Fruit fly (Drosophila melanogaster) ovary, adult (tissue): ENCODE measurements around the gene Pif1B.

Experiments used
- CG17801 ChIP-seq: fragments of 200-800 bp; optimal IDR thresholded peaks from 2 replicates; lab custom pipeline; 2019; ENCODE audit warnings: missing biosample characterization, mild to moderate bottlenecking, missing genetic modification characterization, moderate library complexity; ENCODE audit not compliant: partially characterized antibody

Pif1B gene

DNA sequence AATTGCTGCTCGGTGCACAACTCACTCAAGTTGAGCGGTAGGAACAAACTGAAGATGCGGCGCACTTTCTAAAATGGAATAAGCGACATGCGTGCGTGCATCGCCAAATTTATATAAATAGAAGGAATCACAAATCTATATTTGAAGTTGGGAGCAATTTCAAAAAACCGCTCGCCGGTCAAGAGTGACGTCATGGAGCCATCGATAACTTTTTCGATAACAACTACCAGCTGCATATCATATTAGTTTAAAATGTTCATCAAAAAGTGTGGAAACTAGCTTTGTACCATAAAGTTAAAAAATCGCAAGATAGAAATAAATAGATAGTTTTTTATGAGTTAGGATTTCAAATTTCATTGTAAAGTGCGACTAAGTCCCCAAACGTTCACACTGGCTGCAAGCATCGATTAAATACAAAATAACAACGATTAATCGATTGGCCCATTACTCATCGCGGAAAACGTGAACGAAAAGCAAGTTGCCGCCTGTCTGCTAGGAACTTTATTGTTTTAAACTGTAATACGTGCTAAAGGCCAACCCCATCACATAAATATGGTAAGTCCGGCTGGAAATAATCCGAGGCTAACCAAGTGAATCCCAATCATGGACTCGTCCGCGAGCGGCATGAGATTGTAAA, at the start of gene Pif1B, which contains the start of the genes Pif1A and CCT7:
Gene Pif1B, minus strand, starts transcription at position 51 of the 637 bp plus-strand sequence.
Gene Pif1A, minus strand, starts transcription at position 51 of the 637 bp plus-strand sequence.
Gene CCT7, plus strand, starts transcription at position 439 of the 637 bp plus-strand sequence.
- TF ChIP-seq CG17801 (GFP tag; lab: Kevin White, UChicago): no peak

DNA sequence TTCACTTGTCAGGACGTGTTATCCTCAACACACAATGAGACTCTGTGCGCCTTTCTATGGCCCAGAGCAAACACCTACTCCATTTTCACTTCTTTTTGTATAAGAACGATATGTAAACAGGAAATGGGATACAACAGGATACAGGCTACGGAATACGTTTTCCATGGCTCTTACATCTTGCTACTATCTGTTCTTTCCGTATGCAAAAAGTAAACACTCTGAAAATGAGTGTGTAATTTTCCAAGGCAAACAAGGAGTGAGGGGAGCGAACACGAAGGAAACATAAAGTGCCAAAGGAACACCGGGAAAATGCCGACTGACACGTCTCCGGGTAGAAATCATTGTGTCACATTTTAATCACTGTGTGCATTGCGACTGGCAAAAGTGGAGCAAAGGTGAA, 49.6 kb upstream of the Pif1B start:
- TF ChIP-seq CG17801 (GFP tag; lab: Kevin White, UChicago): no peak

DNA sequence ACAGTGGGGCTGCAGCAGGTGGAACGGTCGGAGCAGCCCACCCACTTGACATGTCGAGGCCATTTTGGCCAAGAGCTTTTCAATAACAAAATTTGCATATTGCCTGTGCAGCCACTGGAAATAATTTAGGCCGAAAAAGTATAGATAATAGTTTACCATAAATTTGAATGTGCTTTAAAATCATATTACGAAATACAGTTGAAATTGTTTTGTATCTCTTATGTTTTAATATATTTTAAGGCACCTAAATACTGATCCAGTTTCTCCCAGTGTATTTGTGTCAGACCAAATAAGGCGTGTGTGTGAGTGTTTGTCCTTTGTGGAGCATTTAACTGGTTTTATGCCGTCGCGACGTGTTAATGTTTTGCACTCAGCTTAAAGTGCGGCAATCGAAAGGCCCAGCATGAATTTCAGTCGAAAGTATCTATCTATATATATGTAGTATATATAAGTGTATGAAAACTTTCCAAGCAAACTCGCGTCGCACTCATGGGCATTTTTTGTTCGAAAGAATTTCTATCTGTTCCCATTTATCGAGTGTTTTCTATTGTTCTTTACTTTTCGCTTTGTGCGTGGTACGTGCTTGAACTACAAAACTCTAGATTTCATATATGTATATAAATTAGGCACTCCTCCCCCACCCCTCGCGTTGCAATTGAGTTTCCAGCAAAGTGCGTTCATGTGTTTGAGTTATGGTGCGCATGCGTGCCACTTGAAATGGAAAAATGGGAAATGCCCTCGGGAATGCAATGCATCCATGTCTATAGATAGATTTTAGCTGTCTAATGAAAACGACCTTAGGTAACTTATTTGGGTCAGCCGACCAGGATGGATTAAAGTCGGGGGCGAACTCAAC, 48.6 kb upstream of the Pif1B start:
- TF ChIP-seq CG17801 (GFP tag; lab: Kevin White, UChicago): no peak

DNA sequence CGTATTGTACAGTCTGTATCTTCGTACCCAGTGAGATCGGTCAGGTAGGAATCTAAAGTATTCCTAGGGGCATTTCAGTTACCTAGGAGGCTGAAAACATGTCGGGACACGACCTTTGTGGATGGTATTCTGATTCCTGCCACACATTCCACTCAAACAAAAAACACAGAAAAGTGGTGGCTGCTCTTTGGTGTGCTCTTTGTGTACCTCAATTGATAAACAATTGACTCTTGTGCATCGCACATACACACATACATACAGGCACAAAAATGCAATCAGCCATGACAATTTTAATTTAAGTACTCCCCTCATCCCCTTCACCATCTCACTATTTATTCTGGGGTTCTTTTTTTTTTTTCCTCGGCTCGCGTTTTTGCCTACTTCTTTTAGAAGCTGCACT, 47.2 kb upstream of the Pif1B start:
- TF ChIP-seq CG17801 (GFP tag; lab: Kevin White, UChicago): no peak

DNA sequence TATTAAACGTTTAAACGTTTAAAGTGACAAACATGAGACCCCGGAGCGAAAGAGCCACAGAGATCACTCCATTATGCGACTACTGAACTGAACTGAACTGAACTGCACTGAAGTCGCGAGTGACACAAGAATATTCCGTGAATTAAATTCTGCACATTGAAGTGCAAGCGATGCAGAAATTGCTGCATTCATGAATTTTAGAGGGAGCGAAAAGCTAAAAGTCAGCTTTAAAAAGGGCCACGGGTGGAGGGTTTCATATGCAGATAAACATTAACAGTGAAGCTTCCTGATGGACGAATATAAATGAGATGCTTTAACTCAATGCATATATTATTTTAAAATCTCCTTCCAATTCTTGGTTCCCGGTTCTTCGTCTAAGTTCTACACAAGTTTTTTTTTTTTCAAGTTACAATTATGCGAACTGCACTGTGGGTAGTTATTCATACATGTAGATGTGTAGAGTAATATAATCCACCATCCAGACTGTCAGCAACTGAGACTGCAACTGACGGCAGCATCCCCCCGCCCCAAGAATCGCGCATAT, 46.2 kb upstream of the Pif1B start:
- TF ChIP-seq CG17801 (GFP tag; lab: Kevin White, UChicago): peak; percentile 43

DNA sequence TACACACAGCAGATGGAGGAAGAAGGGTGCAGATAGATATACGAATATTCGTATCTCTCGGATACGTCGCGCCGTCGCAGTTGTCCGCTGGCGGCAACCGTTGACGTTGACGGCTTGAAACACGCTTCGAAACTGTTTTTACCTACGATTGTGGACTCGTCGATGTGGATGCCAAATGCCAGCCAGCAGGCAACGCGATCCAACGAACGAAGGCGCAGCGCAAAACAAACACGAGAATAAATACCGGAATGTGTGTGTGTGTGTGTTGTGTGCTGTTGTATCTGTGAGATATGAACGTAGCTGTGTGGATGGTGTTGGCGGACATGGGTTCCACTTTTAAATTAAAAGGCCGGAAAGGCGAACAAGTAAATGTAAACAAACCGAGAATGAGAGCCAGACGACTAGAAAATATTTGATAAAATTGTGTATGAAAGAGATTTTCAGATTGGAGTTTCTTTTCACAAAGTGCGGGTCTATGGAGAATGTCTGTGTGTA, 45.2 kb upstream of the Pif1B start:
- TF ChIP-seq CG17801 (GFP tag; lab: Kevin White, UChicago): peak; percentile 30

DNA sequence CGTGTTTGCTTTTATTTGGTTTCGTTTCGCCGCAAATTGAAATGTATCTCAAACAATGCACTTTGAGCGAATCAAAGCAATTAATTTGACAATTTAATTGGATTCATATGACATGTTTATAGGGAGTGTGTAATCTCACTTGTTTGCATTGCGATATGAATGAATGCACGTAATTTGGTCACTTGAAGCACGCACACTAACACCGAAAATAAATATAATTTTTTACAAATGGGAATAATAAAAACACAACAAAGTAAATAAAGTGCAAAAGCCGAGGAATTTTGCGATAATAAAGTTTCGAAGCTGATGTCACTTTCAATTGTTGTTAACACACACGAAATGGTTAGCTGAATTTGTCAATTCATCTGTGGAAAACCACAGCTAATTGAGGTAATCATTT, 44.0 kb upstream of the Pif1B start:
- TF ChIP-seq CG17801 (GFP tag; lab: Kevin White, UChicago): no peak

DNA sequence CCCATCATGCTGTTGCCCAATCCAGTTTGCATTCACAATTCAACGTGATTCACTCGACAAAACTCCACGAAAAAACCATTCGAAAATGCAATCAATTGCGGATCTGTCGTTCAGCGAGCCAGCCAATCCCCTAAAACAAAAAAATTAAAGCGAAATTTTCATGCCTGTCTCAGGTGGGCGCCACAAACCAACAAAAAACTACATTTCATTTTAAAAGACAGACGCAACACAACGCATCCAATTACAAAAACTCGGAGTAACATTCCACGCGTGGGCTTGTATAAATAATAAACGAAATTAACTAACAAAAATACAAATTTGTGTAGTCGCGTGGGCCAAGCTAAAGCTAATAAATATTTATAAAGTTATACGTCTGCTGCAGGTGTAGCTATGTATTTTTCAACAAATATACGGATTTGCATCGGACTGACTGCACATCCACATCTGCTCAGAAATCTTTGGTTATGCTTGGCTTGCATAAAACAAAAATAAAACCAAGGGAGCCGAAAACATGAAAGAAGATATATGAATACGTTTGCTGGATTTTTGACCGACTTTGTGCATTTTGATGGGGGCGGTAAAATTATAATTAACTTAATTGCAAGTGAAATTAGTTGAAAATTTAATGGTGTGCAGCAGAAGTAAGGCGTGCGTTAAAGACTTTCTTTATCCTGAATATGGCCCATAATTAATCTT, 43.1 kb upstream of the Pif1B start:
- TF ChIP-seq CG17801 (GFP tag; lab: Kevin White, UChicago): no peak

DNA sequence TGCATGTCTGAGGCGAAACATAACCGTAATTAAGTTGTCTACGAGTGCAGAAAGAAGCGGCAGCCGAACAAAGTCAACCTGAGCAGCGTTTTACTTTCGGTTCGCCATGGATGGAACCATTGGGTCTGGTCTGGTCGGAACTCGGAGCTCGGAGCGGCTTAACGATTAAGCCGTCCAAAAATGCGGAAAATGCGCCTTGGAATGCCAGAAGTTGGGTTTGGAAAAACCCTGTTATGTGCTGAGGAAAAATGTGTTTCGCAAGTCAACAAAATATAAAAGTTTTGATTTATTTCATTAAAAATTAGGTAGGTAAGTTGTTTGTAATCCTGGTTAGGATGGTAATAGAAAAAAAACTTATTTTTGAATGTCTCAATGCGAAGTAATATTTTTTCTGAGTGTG, 40.6 kb upstream of the Pif1B start:
- TF ChIP-seq CG17801 (GFP tag; lab: Kevin White, UChicago): no peak

DNA sequence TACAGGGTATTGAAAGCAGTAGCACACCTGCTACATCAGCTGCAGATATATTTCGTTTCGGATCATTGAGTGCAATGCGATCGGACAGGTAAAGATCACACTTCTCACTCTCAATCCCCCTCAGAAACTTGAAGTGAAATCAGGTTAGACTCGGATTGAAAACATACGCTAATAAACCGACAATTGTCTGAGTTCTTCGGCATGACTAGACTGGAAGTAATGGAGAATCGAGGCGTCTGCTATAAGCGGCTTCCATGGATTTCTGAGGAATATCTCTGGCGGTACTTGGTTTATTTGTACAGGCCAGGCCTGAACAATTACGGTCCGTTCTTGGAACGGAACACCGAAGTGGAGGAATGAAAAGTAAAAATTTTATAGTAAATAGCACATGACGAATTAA, 40.1 kb upstream of the Pif1B start:
- no peak for TF ChIP-seq CG17801 (GFP tag; lab: Kevin White, UChicago)

DNA sequence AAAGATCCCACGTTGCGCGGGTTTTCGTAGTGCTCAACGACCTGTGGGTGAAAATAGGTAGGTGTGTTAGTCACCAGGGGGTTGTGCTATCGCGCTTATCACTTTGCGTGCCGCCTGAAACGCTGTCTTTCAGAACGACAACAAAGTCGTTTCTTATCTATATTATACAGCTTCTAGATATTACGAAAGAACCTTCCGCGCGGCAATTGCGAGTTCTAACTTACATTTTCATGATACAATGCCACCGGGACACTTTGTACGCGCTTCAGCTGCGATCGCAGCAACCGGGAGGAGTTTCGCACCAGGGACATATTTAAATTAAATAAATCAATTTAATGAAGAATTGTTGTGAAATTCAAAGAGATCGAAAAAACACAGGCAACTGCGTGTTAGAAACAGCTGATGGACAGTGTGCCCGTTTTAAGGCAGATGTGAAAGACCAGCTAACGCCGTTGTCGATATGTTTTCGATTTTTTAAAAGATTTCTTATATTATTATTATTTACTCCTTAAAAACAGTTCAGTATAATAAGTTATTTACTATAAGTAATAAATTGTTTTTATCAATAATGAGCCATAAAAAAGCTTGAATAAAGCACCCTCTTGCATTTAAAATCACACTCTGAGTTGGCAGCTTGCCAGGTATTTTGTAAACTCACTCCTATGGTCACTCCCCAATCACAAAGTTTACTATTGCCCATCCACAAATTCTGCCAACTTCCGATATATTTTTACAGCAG, 23.0 kb upstream of the Pif1B start, which contains the start of the genes IscU and CG8379:
Gene IscU, minus strand, starts transcription at position 417 of the 739 bp plus-strand sequence.
Gene CG8379, plus strand, starts transcription at position 651 of the 739 bp plus-strand sequence.
- peak; percentile 73 for TF ChIP-seq CG17801 (GFP tag; lab: Kevin White, UChicago)

DNA sequence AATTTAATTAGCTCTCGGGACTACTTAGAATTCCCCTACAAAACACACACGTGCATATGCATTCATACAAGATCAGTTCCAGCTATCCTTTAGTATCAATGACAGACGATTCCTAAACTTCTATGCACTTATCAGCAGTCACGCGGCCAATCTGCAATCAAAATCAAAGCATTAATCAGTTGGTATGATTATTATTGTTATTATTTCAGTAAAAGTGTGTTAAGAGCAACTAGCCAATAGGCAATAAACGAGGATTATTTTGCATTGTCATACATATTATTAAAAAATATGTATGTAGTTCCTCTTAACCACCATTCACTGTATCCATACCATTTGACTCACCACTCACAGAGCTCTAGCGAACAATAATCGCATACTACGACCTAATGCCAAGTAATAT, 21.9 kb upstream of the Pif1B start:
- no peak for TF ChIP-seq CG17801 (GFP tag; lab: Kevin White, UChicago)

DNA sequence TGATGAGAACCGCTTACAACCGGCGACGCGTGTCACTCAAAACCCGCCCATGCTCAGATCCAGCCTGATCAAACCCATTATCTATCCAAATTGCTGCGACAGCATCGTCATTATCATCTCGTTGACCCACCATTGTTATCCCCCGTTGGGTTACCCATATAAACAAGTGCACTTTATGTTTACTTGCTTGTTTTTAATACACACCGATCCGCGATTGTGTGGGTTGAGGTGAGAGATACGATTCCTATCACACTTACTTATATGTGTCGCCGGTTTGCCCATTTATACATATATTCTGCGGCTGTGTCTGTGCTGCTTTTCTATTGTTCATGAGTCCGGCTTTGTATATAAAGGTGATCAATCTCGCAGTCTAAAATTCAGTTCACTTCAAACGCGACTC, 20.6 kb upstream of the Pif1B start, which contains the start of gene CG8369:
Gene CG8369, plus strand, starts transcription at position 386 of the 400 bp plus-strand sequence.
- TF ChIP-seq CG17801 (GFP tag; lab: Kevin White, UChicago): no peak

DNA sequence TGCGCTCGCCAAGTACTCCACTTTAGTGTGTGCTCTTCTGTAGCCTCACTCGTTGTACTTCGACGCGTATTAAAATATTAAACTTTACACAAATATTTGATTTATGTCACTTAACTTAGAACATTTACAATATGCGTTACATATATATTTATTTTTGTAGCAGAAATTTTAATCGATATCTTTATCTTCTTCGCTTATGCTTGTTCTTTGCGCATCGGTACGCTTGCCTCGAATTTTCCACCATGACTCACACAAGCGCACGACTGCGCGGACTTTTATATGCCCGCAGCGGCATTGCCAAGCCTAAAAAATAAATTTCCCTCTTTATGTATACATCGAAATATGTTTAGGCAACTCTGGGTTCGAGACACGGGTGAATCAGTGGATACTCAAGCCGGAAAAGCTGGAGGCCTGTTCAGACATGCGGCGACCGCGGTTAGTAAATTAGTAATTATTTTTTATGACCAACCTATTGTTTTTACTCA, 19.5 kb upstream of the Pif1B start, which contains the start of gene aqz:
Gene aqz, minus strand, starts transcription at position 255 of the 485 bp plus-strand sequence.
- TF ChIP-seq CG17801 (GFP tag; lab: Kevin White, UChicago): peak; percentile 67
